Worm (Caenorhabditis elegans) whole organism, early embryonic: ENCODE results near the gene C27H5.2.

Source experiments
- B0310.2 ChIP-seq: sonication (generic microtip); optimal IDR thresholded peaks from 2 replicates; lab custom pipeline; 2016; ENCODE audit warnings: mild to moderate bottlenecking, missing genetic modification characterization, missing compliant biosample characterization
- F13C5.2 ChIP-seq: sonication (generic microtip); optimal IDR thresholded peaks from 2 replicates; lab custom pipeline; 2017; ENCODE audit warnings: mild to moderate bottlenecking, missing genetic modification characterization, inconsistent platforms, missing compliant biosample characterization
- aly-1 ChIP-seq: sonication (generic microtip); optimal IDR thresholded peaks from 2 replicates; lab custom pipeline; 2016; ENCODE audit warnings: missing genetic modification characterization, missing compliant biosample characterization
- ama-1 ChIP-seq: fragments of 150-350 bp; optimal IDR thresholded peaks from 2 replicates; lab custom pipeline; 2014
- ceh-13 ChIP-seq: fragments of 200-800 bp; sonication (Bioruptor generic); optimal IDR thresholded peaks from 2 replicates; lab custom pipeline; 2018; ENCODE audit warnings: mild to moderate bottlenecking, missing genetic modification characterization, missing compliant biosample characterization
- ceh-36 ChIP-seq: sonication (generic microtip); optimal IDR thresholded peaks from 2 replicates; lab custom pipeline; 2016; ENCODE audit warnings: missing genetic modification characterization, inconsistent platforms, missing compliant biosample characterization
- ets-7 ChIP-seq: sonication (generic microtip); optimal IDR thresholded peaks from 2 replicates; lab custom pipeline; 2016; ENCODE audit warnings: missing genotype, missing genetic modification characterization, missing compliant biosample characterization
- flt-1 ChIP-seq: fragments of 200-800 bp; sonication (Bioruptor generic); IDR thresholded peaks from 2 replicates; pipeline ENCODE4 v1.3.6; 2022; ENCODE audit warnings: missing genetic modification characterization, missing compliant biosample characterization
- hmbx-1 ChIP-seq: sonication (generic microtip); optimal IDR thresholded peaks from 2 replicates; lab custom pipeline; 2016; ENCODE audit warnings: mild to moderate bottlenecking, missing genetic modification characterization, missing compliant biosample characterization
- hmg-4 ChIP-seq: fragments of 200-800 bp; sonication (Bioruptor generic); optimal IDR thresholded peaks from 2 replicates; lab custom pipeline; 2018; ENCODE audit warnings: mild to moderate bottlenecking, missing genetic modification characterization, missing compliant biosample characterization
- hnd-1 ChIP-seq: sonication (generic microtip); optimal IDR thresholded peaks from 2 replicates; lab custom pipeline; 2016; ENCODE audit warnings: missing genetic modification characterization, missing compliant biosample characterization
- pes-1 ChIP-seq: fragments of 200-800 bp; sonication (Bioruptor generic); IDR thresholded peaks from 2 replicates; pipeline ENCODE4 v1.3.6; 2022; ENCODE audit warnings: missing genetic modification reagents, missing genetic modification characterization, missing compliant biosample characterization
- scrt-1 ChIP-seq: fragments of 200-800 bp; sonication (Bioruptor generic); IDR thresholded peaks from 2 replicates; pipeline ENCODE4 v1.3.6; 2022; ENCODE audit warnings: missing genetic modification characterization, missing compliant biosample characterization
- sea-1 ChIP-seq: fragments of 200-800 bp; sonication (Bioruptor generic); conservative IDR thresholded peaks from 2 replicates; pipeline ENCODE4 v1.3.6; 2022; ENCODE audit warnings: missing genetic modification characterization, missing compliant biosample characterization
- tbx-11 ChIP-seq: fragments of 200-800 bp; sonication (Bioruptor generic); IDR thresholded peaks from 2 replicates; pipeline ENCODE4 v1.3.6; 2022; ENCODE audit warnings: missing genetic modification characterization, missing compliant biosample characterization
- tbx-37 ChIP-seq: fragments of 200-800 bp; sonication (Bioruptor generic); conservative IDR thresholded peaks from 2 replicates; pipeline ENCODE4 v1.3.6; 2022; ENCODE audit warnings: missing genetic modification reagents, missing genetic modification characterization, missing compliant biosample characterization
- tra-4 ChIP-seq: sonication (generic microtip); optimal IDR thresholded peaks from 2 replicates; lab custom pipeline; 2017; ENCODE audit warnings: missing genetic modification characterization, missing compliant biosample characterization

The C27H5.2 gene

ce11 chrII:7183493-7184272, 28.3 kb downstream of the C27H5.2 start, which contains the start of gene pdl-1:
Gene pdl-1, plus strand, starts transcription at chrII:7183801.
- no peak for TF ChIP-seq ama-1 (lab: Kevin White, UChicago)
- peak; percentile 95 for TF ChIP-seq ceh-13 (GFP tag; lab: Kevin White, UChicago)
- peak; percentile 76 for TF ChIP-seq hmbx-1 (tag; lab: Kevin White, UChicago)
- TF ChIP-seq tra-4 (tag; lab: Kevin White, UChicago) = peak; percentile 84
- peak; percentile 97 for TF ChIP-seq flt-1 (GFP tag; lab: Robert Waterston, UW)
- TF ChIP-seq aly-1 = peak; percentile 96
- TF ChIP-seq ets-7 = peak; percentile 87
- peak; percentile 97 for TF ChIP-seq hmg-4 (GFP tag; lab: Kevin White, UChicago)
- TF ChIP-seq sea-1 = peak; percentile 96
- TF ChIP-seq scrt-1 (GFP tag; lab: Robert Waterston, UW) = peak; percentile 97
- peak; percentile 90 for TF ChIP-seq hnd-1 (tag; lab: Kevin White, UChicago)
- peak; percentile 94 for TF ChIP-seq ceh-36 (tag; lab: Kevin White, UChicago)
- TF ChIP-seq tbx-37 (GFP tag; lab: Robert Waterston, UW) = peak; percentile 92
- peak; percentile 96 for TF ChIP-seq F13C5.2 (tag; lab: Kevin White, UChicago)
- TF ChIP-seq pes-1 (GFP tag; lab: Robert Waterston, UW) = peak; percentile 97
- peak; percentile 89 for TF ChIP-seq B0310.2
- peak; percentile 94 for TF ChIP-seq tbx-11

- TF ChIP-seq ets-7 (no peak), sea-1 (no peak), ceh-13 (GFP tag; lab: Kevin White, UChicago) (no peak), tbx-37 (GFP tag; lab: Robert Waterston, UW) (no peak), ceh-36 (tag; lab: Kevin White, UChicago) (no peak), hnd-1 (tag; lab: Kevin White, UChicago) (no peak), aly-1 (no peak), scrt-1 (GFP tag; lab: Robert Waterston, UW) (no peak), tbx-11 (no peak), B0310.2 (no peak), hmbx-1 (tag; lab: Kevin White, UChicago) (no peak), ama-1 (lab: Kevin White, UChicago) (no peak), pes-1 (GFP tag; lab: Robert Waterston, UW) (no peak), hmg-4 (GFP tag; lab: Kevin White, UChicago) (no peak), tra-4 (tag; lab: Kevin White, UChicago) (no peak), F13C5.2 (tag; lab: Kevin White, UChicago) (no peak), flt-1 (GFP tag; lab: Robert Waterston, UW) (no peak)
Observed at ce11 chrII:7186117-7186516, 30.7 kb downstream of the C27H5.2 start.

ce11 chrII:7187110-7187509, 31.7 kb downstream of the C27H5.2 start, which contains the start of gene C27H5.6:
Gene C27H5.6, minus strand, starts transcription at chrII:7187210.
- TF ChIP-seq pes-1 (GFP tag; lab: Robert Waterston, UW) (no peak), hnd-1 (tag; lab: Kevin White, UChicago) (no peak), scrt-1 (GFP tag; lab: Robert Waterston, UW) (no peak), tbx-11 (no peak), sea-1 (no peak), F13C5.2 (tag; lab: Kevin White, UChicago) (no peak), flt-1 (GFP tag; lab: Robert Waterston, UW) (no peak), tbx-37 (GFP tag; lab: Robert Waterston, UW) (no peak), ceh-36 (tag; lab: Kevin White, UChicago) (no peak), hmbx-1 (tag; lab: Kevin White, UChicago) (no peak), tra-4 (tag; lab: Kevin White, UChicago) (no peak), ets-7 (no peak), B0310.2 (no peak), aly-1 (no peak), ceh-13 (GFP tag; lab: Kevin White, UChicago) (no peak), hmg-4 (GFP tag; lab: Kevin White, UChicago) (no peak), ama-1 (lab: Kevin White, UChicago) (no peak)

DNA sequence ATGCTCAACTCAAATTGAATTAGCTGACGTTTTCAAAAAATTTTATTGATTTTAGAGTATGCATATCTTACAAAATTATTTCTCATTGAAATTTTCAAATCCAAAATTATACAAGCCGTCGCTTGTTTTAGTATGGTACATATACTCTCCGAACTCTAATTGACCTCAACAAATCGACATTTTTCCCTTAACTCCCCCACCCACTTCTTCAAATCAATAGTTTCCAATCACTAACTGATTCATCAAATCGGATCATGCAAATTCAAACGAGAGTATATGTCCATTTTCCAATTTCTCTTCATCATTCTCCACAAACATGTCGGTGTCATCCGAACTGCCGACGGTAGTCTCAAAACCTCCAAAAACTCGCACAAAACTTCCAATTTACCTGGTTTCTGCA, 33.7 kb downstream of the C27H5.2 start, which contains the start of gene E04F6.4:
Gene E04F6.4, plus strand, starts transcription at position 301 of the 400 bp plus-strand sequence.
- TF ChIP-seq tbx-37 (GFP tag; lab: Robert Waterston, UW) (no peak), flt-1 (GFP tag; lab: Robert Waterston, UW) (no peak), sea-1 (no peak), tra-4 (tag; lab: Kevin White, UChicago) (no peak), ama-1 (lab: Kevin White, UChicago) (no peak), ets-7 (no peak), ceh-36 (tag; lab: Kevin White, UChicago) (no peak), pes-1 (GFP tag; lab: Robert Waterston, UW) (no peak)

DNA sequence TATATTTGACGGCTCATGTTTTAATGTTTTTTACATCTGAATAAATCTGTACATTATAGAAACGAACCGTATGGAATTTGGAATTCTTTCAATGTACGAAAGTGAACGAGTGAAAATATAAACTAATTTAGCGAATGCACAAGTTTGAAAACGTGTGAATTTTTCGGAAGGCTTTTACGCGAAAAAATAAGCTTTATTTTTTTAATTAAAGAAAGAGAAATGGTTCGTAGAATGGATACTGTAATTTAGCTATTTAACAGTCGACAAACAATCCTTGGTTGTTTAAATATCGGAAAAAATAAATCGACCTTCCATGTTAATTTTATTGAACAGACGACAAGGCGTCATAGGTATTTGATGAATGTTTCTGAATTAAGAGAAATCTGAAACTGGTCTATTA, 40.2 kb downstream of the C27H5.2 start, which contains the start of gene acdh-12:
Gene acdh-12, minus strand, starts transcription at position 101 of the 400 bp plus-strand sequence.
- TF ChIP-seq pes-1 (GFP tag; lab: Robert Waterston, UW) = no peak
- no peak for TF ChIP-seq tbx-11
- no peak for TF ChIP-seq aly-1
- TF ChIP-seq hnd-1 (tag; lab: Kevin White, UChicago) = no peak
- no peak for TF ChIP-seq tbx-37 (GFP tag; lab: Robert Waterston, UW)
- TF ChIP-seq ama-1 (lab: Kevin White, UChicago) = no peak
- no peak for TF ChIP-seq ceh-13 (GFP tag; lab: Kevin White, UChicago)
- TF ChIP-seq hmbx-1 (tag; lab: Kevin White, UChicago) = no peak
- TF ChIP-seq ceh-36 (tag; lab: Kevin White, UChicago) = no peak
- no peak for TF ChIP-seq F13C5.2 (tag; lab: Kevin White, UChicago)
- TF ChIP-seq flt-1 (GFP tag; lab: Robert Waterston, UW) = no peak
- TF ChIP-seq sea-1 = no peak
- TF ChIP-seq B0310.2 = no peak
- TF ChIP-seq scrt-1 (GFP tag; lab: Robert Waterston, UW) = no peak
- TF ChIP-seq ets-7 = no peak
- no peak for TF ChIP-seq tra-4 (tag; lab: Kevin White, UChicago)
- no peak for TF ChIP-seq hmg-4 (GFP tag; lab: Kevin White, UChicago)

DNA sequence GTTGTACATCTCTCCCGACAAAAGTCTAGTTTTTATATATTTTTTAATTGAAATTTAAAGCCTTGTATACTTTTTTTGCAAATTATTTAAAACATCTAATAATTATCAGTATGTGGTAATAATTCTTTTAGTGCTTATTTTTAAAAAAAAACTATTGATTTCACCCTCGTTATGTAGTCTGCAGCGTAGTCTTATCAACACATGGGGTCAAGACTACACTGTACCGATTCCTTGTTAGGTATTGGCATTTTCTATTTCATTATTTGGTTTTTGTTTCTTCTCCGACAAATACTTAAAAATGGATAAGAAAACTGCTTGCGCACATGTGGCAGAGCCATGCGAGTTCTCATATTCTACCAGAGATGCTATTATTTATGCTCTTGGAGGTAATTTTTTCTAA, 40.7 kb downstream of the C27H5.2 start, which contains the start of gene maoc-1:
Gene maoc-1, plus strand, starts transcription at position 237 of the 400 bp plus-strand sequence.
- TF ChIP-seq tbx-37 (GFP tag; lab: Robert Waterston, UW) = no peak
- TF ChIP-seq F13C5.2 (tag; lab: Kevin White, UChicago) = no peak
- no peak for TF ChIP-seq hnd-1 (tag; lab: Kevin White, UChicago)
- no peak for TF ChIP-seq scrt-1 (GFP tag; lab: Robert Waterston, UW)
